Worm (Caenorhabditis elegans) whole organism, midembryonic: ENCODE measurements around the gene C06E7.4.

ENCODE experiments used
- T22C8.4 ChIP-seq: fragments of 200-800 bp; sonication (Bioruptor generic); IDR thresholded peaks from 2 replicates; pipeline ENCODE4 v1.3.6; 2022; ENCODE audit warnings: missing genetic modification characterization, missing compliant biosample characterization
- cog-1 ChIP-seq: sonication (generic microtip); optimal IDR thresholded peaks from 2 replicates; lab custom pipeline; 2016; ENCODE audit warnings: missing genetic modification characterization, missing compliant biosample characterization
- flt-1 ChIP-seq: fragments of 200-800 bp; sonication (Bioruptor generic); IDR thresholded peaks from 2 replicates; pipeline ENCODE4 v1.3.6; 2022; ENCODE audit warnings: missing genetic modification characterization, missing compliant biosample characterization
- klf-2 ChIP-seq: fragments of 200-800 bp; sonication (Bioruptor generic); conservative IDR thresholded peaks from 2 replicates; pipeline ENCODE4 v1.3.6; 2022; ENCODE audit warnings: missing genetic modification reagents, missing genetic modification characterization, missing compliant biosample characterization
- med-1 ChIP-seq: sonication (generic microtip); optimal IDR thresholded peaks from 2 replicates; lab custom pipeline; 2017; ENCODE audit warnings: missing genetic modification characterization, mild to moderate bottlenecking, missing compliant biosample characterization, antibody characterized with exemption, missing genetic modification reagents; ENCODE audit not compliant: insufficient read depth
- ref-1 ChIP-seq: fragments of 200-800 bp; sonication (Bioruptor generic); conservative IDR thresholded peaks from 2 replicates; pipeline ENCODE4 v1.3.6; 2022; ENCODE audit warnings: missing genetic modification reagents, missing genetic modification characterization, missing compliant biosample characterization
- tab-1 ChIP-seq: fragments of 200-800 bp; sonication (Bioruptor generic); IDR thresholded peaks from 2 replicates; pipeline ENCODE4 v1.3.6; 2022; ENCODE audit warnings: missing genetic modification characterization, missing compliant biosample characterization
- ztf-23 ChIP-seq: fragments of 200-800 bp; sonication (Bioruptor generic); IDR thresholded peaks from 2 replicates; pipeline ENCODE4 v1.3.6; 2022; ENCODE audit warnings: missing genetic modification reagents, missing genetic modification characterization, missing compliant biosample characterization
- ztf-29 ChIP-seq: fragments of 200-800 bp; sonication (Bioruptor generic); IDR thresholded peaks from 2 replicates; pipeline ENCODE4 v1.3.6; 2022; ENCODE audit warnings: missing genetic modification reagents, missing genetic modification characterization, missing compliant biosample characterization

Gene C06E7.4

DNA sequence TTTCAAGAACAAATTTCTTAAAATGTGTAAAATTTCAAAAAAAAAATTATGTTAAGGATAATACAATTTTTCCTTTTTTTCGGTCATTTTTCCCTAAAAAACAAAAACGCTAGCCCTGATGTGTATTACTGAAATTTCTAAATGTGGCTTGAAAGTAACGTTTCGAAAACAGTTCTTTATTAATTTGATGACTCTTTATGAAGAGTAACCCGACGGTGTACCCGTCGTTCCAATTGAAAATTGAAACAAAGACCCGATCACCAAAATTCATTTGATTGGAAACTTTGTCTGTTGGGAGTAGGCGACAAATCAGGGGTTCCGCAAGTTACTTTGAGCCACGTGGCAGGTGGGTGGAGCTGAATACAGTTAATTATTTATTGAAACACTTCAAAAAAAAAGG lies 27.0 kb downstream of the C06E7.4 start:
- TF ChIP-seq med-1 (GFP tag; lab: Kevin White, UChicago) (no peak), ztf-23 (GFP tag; lab: Robert Waterston, UW) (no peak), T22C8.4 (GFP tag; lab: Robert Waterston, UW) (no peak), ztf-29 (no peak), ref-1 (GFP tag; lab: Robert Waterston, UW) (no peak), cog-1 (tag; lab: Kevin White, UChicago) (no peak), tab-1 (GFP tag; lab: Robert Waterston, UW) (no peak), flt-1 (no peak), klf-2 (GFP tag; lab: Robert Waterston, UW) (no peak)

DNA sequence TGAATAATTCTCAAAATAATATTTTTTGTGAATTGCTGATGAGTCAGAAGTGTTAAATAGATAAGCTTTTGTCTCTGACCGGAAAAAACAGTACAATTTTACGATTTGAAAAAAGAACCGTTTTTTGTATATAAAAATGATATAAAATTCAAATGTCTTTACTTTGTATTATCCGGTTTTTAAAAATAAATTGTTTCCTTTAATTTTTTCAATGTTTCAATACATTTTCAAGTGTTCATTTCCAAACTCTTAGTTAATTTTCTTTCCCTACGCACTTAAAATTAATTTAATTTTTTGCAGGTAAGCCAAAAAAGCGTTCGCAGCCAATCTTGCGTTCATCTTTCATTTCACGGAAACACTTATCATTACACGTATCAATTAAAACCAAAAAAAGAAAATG lies 35.3 kb downstream of the C06E7.4 start, which contains the start of gene egal-1:
TSS of gene egal-1 (plus strand) at position 301 of the 400 bp plus-strand sequence.
- no peak for TF ChIP-seq tab-1 (GFP tag; lab: Robert Waterston, UW)
- no peak for TF ChIP-seq cog-1 (tag; lab: Kevin White, UChicago)
- TF ChIP-seq flt-1 = no peak
- no peak for TF ChIP-seq T22C8.4 (GFP tag; lab: Robert Waterston, UW)
- no peak for TF ChIP-seq ztf-29
- TF ChIP-seq ztf-23 (GFP tag; lab: Robert Waterston, UW) = no peak
- TF ChIP-seq ref-1 (GFP tag; lab: Robert Waterston, UW) = no peak
- TF ChIP-seq klf-2 (GFP tag; lab: Robert Waterston, UW) = no peak
- TF ChIP-seq med-1 (GFP tag; lab: Kevin White, UChicago) = no peak

DNA sequence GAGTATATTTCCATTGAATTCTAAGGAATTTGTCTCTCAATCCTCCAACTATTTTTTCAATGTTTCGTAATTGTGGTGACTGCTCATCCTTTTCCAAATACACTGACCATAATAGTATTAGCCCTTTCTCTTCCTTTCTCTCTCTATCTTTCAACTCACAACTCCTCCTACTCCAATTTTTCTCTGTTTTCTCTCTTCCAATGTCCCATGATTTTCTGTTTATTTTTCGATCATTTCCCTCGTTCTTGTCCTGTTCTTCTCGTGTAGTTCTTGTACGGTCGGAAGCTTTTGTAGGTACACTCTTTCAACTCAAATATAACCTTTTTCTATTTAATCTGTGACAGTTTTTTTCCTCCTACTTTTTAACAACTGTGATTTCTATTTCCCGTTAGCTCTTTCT lies 37.8 kb downstream of the C06E7.4 start:
- no peak for TF ChIP-seq flt-1
- TF ChIP-seq T22C8.4 (GFP tag; lab: Robert Waterston, UW) = no peak
- TF ChIP-seq ref-1 (GFP tag; lab: Robert Waterston, UW) = no peak
- TF ChIP-seq med-1 (GFP tag; lab: Kevin White, UChicago) = no peak

DNA sequence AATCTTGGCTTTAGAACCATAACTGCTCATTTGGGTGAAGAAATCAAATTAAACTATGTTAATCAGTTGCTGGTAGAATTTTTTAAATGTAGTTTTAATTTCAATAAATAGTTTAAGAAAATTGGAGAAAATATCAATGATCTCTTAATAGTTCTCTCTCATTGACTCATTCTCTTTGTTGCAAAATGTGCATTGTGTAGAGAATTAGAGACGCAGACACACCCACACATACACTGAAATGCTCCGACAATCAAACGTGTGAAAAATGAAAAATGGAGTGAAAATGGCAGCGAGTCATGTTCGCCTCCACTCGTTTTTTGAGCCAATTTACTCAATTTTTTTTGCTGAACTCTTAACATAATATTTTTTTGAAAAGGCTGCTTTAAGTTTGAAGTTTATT lies 38.8 kb downstream of the C06E7.4 start:
- TF ChIP-seq ref-1 (GFP tag; lab: Robert Waterston, UW) (no peak), med-1 (GFP tag; lab: Kevin White, UChicago) (no peak)

DNA sequence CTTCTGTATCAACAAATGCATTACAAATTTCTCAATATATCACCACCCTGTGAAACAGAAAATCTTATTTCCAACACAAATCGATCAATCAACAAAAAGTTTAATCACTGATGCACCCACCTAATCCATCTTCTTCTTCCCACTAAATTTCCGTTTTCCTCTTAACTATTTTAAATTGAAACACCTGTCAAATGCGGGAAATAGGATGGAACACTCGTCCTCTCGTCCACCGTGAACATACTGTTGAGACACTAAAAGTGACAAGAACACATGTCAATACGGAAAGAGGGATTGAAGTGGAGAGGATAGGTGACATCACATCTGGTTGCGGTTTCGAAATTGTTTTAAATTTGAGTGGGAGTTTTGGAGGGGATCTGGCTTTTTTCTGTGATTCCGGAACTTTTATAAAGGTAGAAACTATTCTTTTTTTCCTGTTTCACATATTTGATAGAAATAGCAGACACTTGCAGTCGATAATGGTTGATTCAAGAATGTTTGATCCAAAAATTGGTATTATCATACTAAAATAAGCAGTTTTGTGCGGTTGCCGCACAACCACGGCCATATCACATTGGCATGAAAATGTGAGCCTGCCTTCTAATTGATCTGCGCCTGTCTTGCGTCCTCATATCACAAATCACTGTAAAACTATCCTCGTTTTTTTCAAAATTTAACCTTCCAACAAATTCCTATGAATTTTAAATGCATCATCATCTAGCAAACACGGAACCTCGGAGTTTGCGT lies 39.5 kb downstream of the C06E7.4 start:
- no peak for TF ChIP-seq med-1 (GFP tag; lab: Kevin White, UChicago)
- TF ChIP-seq T22C8.4 (GFP tag; lab: Robert Waterston, UW) = no peak
- no peak for TF ChIP-seq cog-1 (tag; lab: Kevin White, UChicago)
- TF ChIP-seq ztf-29 = no peak
- TF ChIP-seq ztf-23 (GFP tag; lab: Robert Waterston, UW) = no peak
- TF ChIP-seq ref-1 (GFP tag; lab: Robert Waterston, UW) = no peak
- TF ChIP-seq klf-2 (GFP tag; lab: Robert Waterston, UW) = no peak
- no peak for TF ChIP-seq tab-1 (GFP tag; lab: Robert Waterston, UW)
- TF ChIP-seq flt-1 = no peak

DNA sequence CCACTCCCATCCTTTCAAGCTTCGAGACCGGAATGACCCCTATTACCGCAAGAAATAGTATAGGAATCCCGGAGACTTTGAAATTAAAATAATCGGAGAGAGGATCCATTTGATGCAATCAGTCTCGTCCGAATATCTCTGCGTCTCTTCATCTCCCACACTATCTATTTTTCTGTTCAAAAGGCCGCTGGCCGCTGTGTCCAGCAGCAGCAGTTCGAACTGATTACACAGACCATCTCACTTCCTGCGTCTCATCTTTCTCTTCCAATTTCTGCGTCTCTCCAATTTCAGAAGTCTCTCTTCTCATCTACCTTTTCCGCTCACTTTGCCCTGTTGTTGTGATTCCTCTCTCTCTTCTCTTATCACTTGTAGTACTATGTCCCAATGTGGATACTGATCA lies 42.3 kb downstream of the C06E7.4 start:
- no peak for TF ChIP-seq ztf-23 (GFP tag; lab: Robert Waterston, UW)
- TF ChIP-seq cog-1 (tag; lab: Kevin White, UChicago) = peak; percentile 55

DNA sequence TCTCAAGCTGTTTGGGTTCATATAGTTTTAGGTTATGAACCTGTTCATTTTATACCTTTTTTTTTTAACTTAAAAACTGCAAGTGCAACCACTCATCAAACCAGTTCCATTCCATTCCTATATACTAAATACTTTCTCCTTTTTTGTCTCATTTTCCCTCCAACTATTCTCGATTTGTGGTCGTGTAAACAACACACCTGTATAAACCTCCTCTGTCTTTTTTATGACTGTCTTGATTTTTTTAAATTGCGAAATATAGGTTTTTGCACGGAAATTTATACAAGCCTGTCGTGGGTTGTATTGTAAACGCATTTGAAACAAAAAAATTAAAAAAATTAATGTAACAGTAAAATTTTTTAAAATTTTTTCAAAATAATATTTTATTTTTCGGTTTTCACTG lies 43.3 kb downstream of the C06E7.4 start:
- TF ChIP-seq med-1 (GFP tag; lab: Kevin White, UChicago) (no peak), ztf-29 (no peak), flt-1 (no peak), ref-1 (GFP tag; lab: Robert Waterston, UW) (no peak), T22C8.4 (GFP tag; lab: Robert Waterston, UW) (no peak), klf-2 (GFP tag; lab: Robert Waterston, UW) (no peak), tab-1 (GFP tag; lab: Robert Waterston, UW) (no peak), ztf-23 (GFP tag; lab: Robert Waterston, UW) (no peak), cog-1 (tag; lab: Kevin White, UChicago) (no peak)

DNA sequence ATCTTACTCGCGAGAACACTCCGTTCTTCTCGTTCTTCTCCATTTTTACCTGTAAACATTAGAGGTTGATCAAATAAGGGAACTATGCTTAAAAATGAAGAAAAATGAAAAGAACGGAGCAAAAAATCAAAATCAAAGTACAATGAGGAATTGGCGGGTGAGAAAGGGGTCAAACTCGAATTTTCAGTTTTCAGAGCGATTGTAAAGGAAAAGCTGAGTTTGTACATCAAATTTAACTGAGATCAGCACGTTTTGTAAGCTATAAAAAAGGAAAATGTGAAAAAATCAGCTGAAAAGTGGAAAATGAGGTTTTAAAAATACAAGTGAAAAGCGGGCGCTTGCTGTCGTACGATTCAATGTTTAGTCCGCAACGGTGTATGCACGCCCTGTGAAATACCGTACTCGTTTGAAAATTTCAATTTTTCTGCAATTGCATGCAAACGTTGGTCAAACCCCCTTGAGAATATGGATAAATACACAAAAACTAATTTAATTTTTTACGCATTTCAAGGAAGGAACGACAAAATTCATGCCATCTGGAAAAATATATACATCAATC lies 45.6 kb downstream of the C06E7.4 start, which contains the start of gene oops-1:
TSS of gene oops-1 (minus strand) at position 51 of the 559 bp plus-strand sequence.
- TF ChIP-seq tab-1 (GFP tag; lab: Robert Waterston, UW) (no peak), klf-2 (GFP tag; lab: Robert Waterston, UW) (no peak)

DNA sequence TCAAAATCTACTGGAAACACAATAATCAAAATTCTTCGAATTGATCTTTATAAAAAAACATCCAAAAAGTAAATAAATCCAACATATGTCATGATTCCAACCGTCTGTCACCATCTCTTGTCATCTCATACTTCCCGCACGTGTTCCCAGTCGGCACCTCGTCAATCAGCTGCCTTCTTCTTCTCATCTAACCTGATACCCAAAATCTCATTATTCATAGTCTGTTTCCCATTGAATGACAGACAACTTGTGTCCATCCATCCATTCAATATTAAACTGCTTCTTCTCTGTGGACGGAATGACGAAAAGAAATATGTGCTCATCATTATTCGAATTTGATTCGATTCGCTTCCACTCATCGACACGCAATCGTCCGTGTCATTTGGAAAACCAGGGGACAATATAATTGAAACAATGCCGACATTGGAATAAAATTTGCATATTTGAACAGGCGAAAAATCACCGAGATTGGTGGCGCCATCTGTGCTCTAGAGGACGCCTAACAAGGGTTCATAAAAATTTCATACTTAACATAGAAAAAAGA lies 48.6 kb downstream of the C06E7.4 start:
- TF ChIP-seq tab-1 (GFP tag; lab: Robert Waterston, UW) (no peak), ztf-23 (GFP tag; lab: Robert Waterston, UW) (no peak), cog-1 (tag; lab: Kevin White, UChicago) (no peak), flt-1 (no peak)

DNA sequence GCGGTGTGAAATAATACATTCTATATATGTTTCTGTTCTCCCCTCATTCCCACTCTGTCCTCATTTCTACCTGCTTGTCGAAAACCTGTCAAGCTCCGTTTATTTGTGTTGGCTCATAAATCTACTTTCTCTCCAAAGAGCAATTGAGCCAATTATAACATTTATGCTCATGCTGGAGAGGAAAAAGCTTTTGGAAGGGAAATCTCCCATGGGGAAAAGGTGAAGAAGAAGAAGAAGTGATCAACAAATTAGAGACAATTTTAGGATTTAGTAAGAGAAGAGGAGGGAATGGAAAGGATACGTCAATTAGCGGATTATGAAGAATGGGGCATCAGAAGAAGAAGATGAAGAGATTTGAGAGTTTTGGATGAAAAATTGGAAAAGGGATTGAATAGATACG lies 50.0 kb downstream of the C06E7.4 start:
- no peak for TF ChIP-seq tab-1 (GFP tag; lab: Robert Waterston, UW)
- TF ChIP-seq med-1 (GFP tag; lab: Kevin White, UChicago) = no peak
- TF ChIP-seq flt-1 = no peak
- TF ChIP-seq T22C8.4 (GFP tag; lab: Robert Waterston, UW) = no peak
- TF ChIP-seq klf-2 (GFP tag; lab: Robert Waterston, UW) = no peak
- no peak for TF ChIP-seq ztf-23 (GFP tag; lab: Robert Waterston, UW)
- TF ChIP-seq ref-1 (GFP tag; lab: Robert Waterston, UW) = no peak
- TF ChIP-seq ztf-29 = no peak
- no peak for TF ChIP-seq cog-1 (tag; lab: Kevin White, UChicago)
